Fruit fly (Drosophila melanogaster): ENCODE measurements around the gene Xrcc2.

Gene Xrcc2

dm6 chrX:18494165-18494740 lies 5.7 kb upstream of the Xrcc2 start, which contains the start of gene CG15043 (continued):
- TF ChIP-seq CG4730 (GFP tag; IDR thresholded peaks at IDR 0.05) (peak; percentile 39), Atf-2 (GFP tag; optimal IDR thresholded peaks at IDR 0.05) (no peak), CG9215 (GFP tag; IDR thresholded peaks at IDR 0.05) (peak; percentile 60; the same call in 1 of the 2 replicates), Gug (GFP tag; IDR thresholded peaks at IDR 0.05) (peak; percentile 55; the same call in 2 of the 4 replicates), Fer1 (GFP tag; optimal IDR thresholded peaks at IDR 0.05) (peak; percentile 41), CG10274 (GFP tag; optimal IDR thresholded peaks at IDR 0.05) (peak; percentile 20), Med (GFP tag) (peak; percentile 84), CoRest (tag; optimal IDR thresholded peaks at IDR 0.05) (no peak), Ravus (GFP tag; IDR thresholded peaks at IDR 0.05) (peak; percentile 6; the same call in 1 of the 2 replicates), lab (GFP tag; optimal IDR thresholded peaks at IDR 0.05) (peak; percentile 64), dysf (GFP tag; IDR thresholded peaks at IDR 0.05) (peak; percentile 61; the same call in 2 of the 3 replicates), lmd (GFP tag; IDR thresholded peaks at IDR 0.05) (peak; percentile 42; the same call in 1 of the 2 replicates), CG8765 (GFP tag; IDR thresholded peaks at IDR 0.05) (no peak), CG14441 (GFP tag; IDR thresholded peaks at IDR 0.05) (peak; percentile 62), CG9932 (GFP tag; IDR thresholded peaks at IDR 0.05) (peak; percentile 54), C15 (GFP tag; IDR thresholded peaks at IDR 0.05) (no peak), CG10654 (GFP tag; optimal IDR thresholded peaks at IDR 0.05) (no peak), rib (GFP tag; IDR thresholded peaks at IDR 0.05) (peak; percentile 23; the same call in 1 of the 2 replicates), Dip3 (GFP tag; optimal IDR thresholded peaks at IDR 0.05) (peak; percentile 67), CG15514 (GFP tag; optimal IDR thresholded peaks at IDR 0.05) (peak; percentile 37), exex (tag; optimal IDR thresholded peaks at IDR 0.05) (peak; percentile 81), CG11560 (tag; IDR thresholded peaks at IDR 0.05) (0 out of 3 replicates have a peak, but pooled peaks have one; percentile 10), cwo (GFP tag; optimal IDR thresholded peaks at IDR 0.05) (peak; percentile 44), btn (GFP tag; optimal IDR thresholded peaks at IDR 0.05) (no peak), CG1832 (GFP tag; optimal IDR thresholded peaks at IDR 0.05) (no peak), CG8924 (tag; optimal IDR thresholded peaks at IDR 0.05) (no peak), CG2678 (tag; optimal IDR thresholded peaks at IDR 0.05) (peak; percentile 66), CG34422 (GFP tag; IDR thresholded peaks at IDR 0.05) (no peak), CG12769 (tag; optimal IDR thresholded peaks at IDR 0.05) (peak; percentile 61), CrebB (tag; optimal IDR thresholded peaks at IDR 0.05) (no peak), CG12155 (GFP tag; optimal IDR thresholded peaks at IDR 0.05) (peak; percentile 14), ara (GFP tag; IDR thresholded peaks at IDR 0.05) (no peak), CG7786 (GFP tag; optimal IDR thresholded peaks at IDR 0.05) (peak; percentile 49), Dbx (GFP tag; IDR thresholded peaks at IDR 0.05) (peak; percentile 78), Spps (tag; optimal IDR thresholded peaks at IDR 0.05) (no peak), mld (GFP tag; IDR thresholded peaks at IDR 0.05; ENCODE audit: partially characterized antibody) (no peak), pho (GFP tag; optimal IDR thresholded peaks at IDR 0.05) (peak; percentile 37), grn (GFP tag; optimal IDR thresholded peaks at IDR 0.05) (peak; percentile 14), fd96Cb (tag; optimal IDR thresholded peaks at IDR 0.05) (peak; percentile 7), NFAT (GFP tag; IDR thresholded peaks at IDR 0.05) (peak; percentile 36; the same call in 1 of the 2 replicates), sens (GFP tag) (peak; percentile 58), row (GFP tag; IDR thresholded peaks at IDR 0.05) (peak; percentile 70), Fer3 (tag; optimal IDR thresholded peaks at IDR 0.05) (peak; percentile 56), CG31224 (GFP tag; IDR thresholded peaks at IDR 0.05) (0 out of 2 replicates have a peak, but pooled peaks have one; percentile 31), jumu (GFP tag; optimal IDR thresholded peaks at IDR 0.05) (no peak), CG32532 (GFP tag; IDR thresholded peaks at IDR 0.05) (peak; percentile 67), NK7.1 (GFP tag; optimal IDR thresholded peaks at IDR 0.05) (peak; percentile 18), yki (optimal IDR thresholded peaks at IDR 0.05) (no peak), peb (GFP tag; IDR thresholded peaks at IDR 0.05) (no peak), CG4820 (GFP tag; optimal IDR thresholded peaks at IDR 0.05) (peak; percentile 3), CG14667 (GFP tag; IDR thresholded peaks at IDR 0.05) (0 out of 2 replicates have a peak, but pooled peaks have one; percentile 32)

All from whole organism, embryonic.